Fruit fly (Drosophila melanogaster): ENCODE measurements around the gene Ance-3.

The Ance-3 gene

DNA sequence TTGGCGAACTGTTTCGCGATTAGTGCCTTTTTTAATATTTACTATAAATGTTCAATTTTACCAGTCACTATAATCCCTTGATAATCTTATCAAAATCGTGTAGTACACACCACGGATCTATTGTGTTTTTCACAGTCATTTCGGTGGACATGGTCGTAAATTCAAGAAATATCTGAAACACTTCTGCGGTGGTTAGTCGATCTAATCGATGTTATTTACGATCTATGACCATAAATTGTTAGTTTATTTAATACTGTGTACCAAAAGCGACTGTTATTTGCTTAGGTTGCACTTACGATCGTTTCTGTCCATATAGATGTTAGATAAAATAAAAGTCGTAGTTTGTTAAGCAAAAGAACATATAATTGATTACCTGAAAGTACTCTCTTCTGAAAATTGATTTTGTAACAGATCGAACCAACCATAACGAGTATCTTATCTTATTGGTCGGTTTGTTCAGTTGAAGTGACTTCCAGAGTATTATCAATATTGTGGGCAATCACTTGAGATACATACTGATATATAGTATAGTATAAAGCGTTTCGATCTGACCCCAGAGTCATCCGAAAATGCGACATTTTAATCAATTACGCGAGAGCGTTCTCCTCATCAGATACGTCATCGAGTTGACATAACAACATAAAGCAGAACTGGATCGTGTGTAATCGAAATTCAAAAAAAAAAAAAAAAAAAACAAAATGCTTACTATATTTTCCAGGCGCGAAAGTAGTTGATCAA, 8.5 kb upstream of the Ance-3 start (continued):
- TF ChIP-seq tna (GFP tag; IDR thresholded peaks at IDR 0.05; ENCODE audit: partially characterized antibody) = no peak
- no peak for TF ChIP-seq Meics (GFP tag; optimal IDR thresholded peaks at IDR 0.05)
- no peak for TF ChIP-seq ewg (GFP tag; optimal IDR thresholded peaks at IDR 0.05)
- TF ChIP-seq pb (GFP tag; optimal IDR thresholded peaks at IDR 0.05) = no peak
- no peak for TF ChIP-seq CG4424 (GFP tag; optimal IDR thresholded peaks at IDR 0.05)
- TF ChIP-seq Ets65A (GFP tag) = no peak
- no peak for TF ChIP-seq Sry-β (GFP tag; optimal IDR thresholded peaks at IDR 0.05)
- TF ChIP-seq CG2712 (tag; optimal IDR thresholded peaks at IDR 0.05) = no peak

DNA sequence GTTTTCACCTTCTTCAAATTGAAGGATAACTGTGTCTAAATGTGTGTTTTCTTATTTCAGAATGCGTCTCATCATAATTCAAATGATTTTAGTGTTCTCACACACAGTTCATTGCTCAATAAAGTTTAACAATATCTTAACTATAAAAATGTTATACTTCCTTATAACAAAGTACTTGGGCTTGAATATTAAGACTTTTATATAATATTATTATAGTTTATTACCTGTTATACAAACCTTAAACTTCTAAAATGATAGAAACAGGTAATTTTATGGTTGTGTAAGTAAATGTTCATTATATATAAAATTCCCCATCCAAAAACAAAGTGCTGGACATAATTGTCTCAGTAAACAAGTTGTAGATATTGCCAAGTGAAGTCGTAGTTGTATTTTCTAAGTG, 5.5 kb upstream of the Ance-3 start, which contains the start of gene Ance-2:
TSS of gene Ance-2 (plus strand) at position 301 of the 400 bp plus-strand sequence.
- TF ChIP-seq dysf (GFP tag; IDR thresholded peaks at IDR 0.05) (no peak), Six4 (GFP tag; optimal IDR thresholded peaks at IDR 0.05) (no peak)

DNA sequence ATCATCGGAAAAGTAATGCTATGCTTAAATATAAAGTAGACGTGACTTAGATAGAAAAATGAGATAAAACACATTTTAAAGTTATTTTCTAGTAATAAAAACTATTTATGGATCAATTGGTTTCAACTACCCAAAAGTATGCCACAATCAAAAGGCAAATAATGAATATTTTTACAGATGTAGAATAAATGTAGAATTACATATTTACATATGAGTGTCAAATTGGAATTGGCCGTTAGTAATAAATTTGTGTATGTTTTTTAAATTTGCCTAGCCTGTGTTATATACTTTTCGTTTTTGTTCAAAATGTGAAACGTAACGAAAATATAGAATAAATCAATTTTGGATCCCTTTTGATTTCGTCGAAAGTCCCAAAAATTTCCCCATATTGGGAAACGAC, 2.7 kb upstream of the Ance-3 start, which contains the start of gene Acyp:
TSS of gene Acyp (plus strand) at position 301 of the 400 bp plus-strand sequence.
- TF ChIP-seq CG14965 (GFP tag; optimal IDR thresholded peaks at IDR 0.05; ENCODE audit: borderline replicate concordance) (no peak), bbx (GFP tag; IDR thresholded peaks at IDR 0.05; ENCODE audit: partially characterized antibody) (peak; percentile 11; the same call in 1 of the 2 replicates), Bgb (GFP tag; IDR thresholded peaks at IDR 0.05; ENCODE audit: partially characterized antibody) (peak; percentile 54; the same call in 1 of the 2 replicates), stwl (tag; optimal IDR thresholded peaks at IDR 0.05) (peak; percentile 34), lov (optimal IDR thresholded peaks at IDR 0.05) (no peak), lov (GFP tag; IDR thresholded peaks at IDR 0.05) (no peak), pho (GFP tag; optimal IDR thresholded peaks at IDR 0.05) (no peak), Atf-2 (GFP tag; optimal IDR thresholded peaks at IDR 0.05) (no peak), h (optimal IDR thresholded peaks at IDR 0.05) (no peak), CG12769 (tag; optimal IDR thresholded peaks at IDR 0.05) (no peak), CG8089 (GFP tag; optimal IDR thresholded peaks at IDR 0.05) (no peak), amos (GFP tag; IDR thresholded peaks at IDR 0.05; ENCODE audit: partially characterized antibody) (peak; percentile 42; the same call in 1 of the 2 replicates), CG7745 (tag; optimal IDR thresholded peaks at IDR 0.05) (no peak), fd64A (GFP tag; optimal IDR thresholded peaks at IDR 0.05) (no peak), CG7271 (tag; optimal IDR thresholded peaks at IDR 0.05) (no peak), CG14860 (GFP tag; IDR thresholded peaks at IDR 0.05; ENCODE audit: partially characterized antibody) (peak; percentile 30; the same call in 1 of the 3 replicates), CG16813 (GFP tag; IDR thresholded peaks at IDR 0.05; ENCODE audit: partially characterized antibody) (peak; percentile 30; the same call in 1 of the 3 replicates), CG6854 (GFP tag; optimal IDR thresholded peaks at IDR 0.05) (no peak), CTCF (GFP tag; optimal IDR thresholded peaks at IDR 0.05) (peak; percentile 33), Meics (GFP tag; optimal IDR thresholded peaks at IDR 0.05) (no peak), CG4404 (GFP tag; IDR thresholded peaks at IDR 0.05) (no peak)

DNA sequence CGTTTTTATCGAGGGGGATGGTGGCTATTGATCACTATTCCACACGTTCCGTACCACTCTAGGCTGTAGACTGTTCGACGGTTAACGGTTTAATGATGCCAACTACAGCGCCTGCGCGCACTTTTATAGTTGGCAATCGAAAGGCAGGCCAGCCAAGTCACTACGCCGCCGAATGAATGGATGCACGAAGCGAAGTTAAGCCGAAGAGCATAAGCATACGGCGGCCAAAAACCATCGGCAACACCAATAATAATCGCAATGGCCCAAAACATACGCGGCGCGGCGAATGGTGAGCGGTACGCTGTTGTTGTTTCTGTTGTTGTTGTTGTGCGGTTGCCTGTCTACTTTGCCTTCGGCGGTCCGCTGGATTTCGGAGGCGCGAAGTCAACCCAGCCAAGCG, 8.9 kb downstream of the Ance-3 start, which contains the start of gene Vajk1:
TSS of gene Vajk1 (minus strand) at position 101 of the 400 bp plus-strand sequence.
- TF ChIP-seq CG4360 (GFP tag; IDR thresholded peaks at IDR 0.05) = peak; percentile 38; the same call in 1 of the 2 replicates
- 0 out of 2 replicates have a peak, but pooled peaks have one; percentile 21 for TF ChIP-seq CG3847 (GFP tag; IDR thresholded peaks at IDR 0.05)
- TF ChIP-seq Ets65A (GFP tag) = peak; percentile 68
- 0 out of 2 replicates have a peak, but pooled peaks have one; percentile 5 for TF ChIP-seq CG17612 (GFP tag; IDR thresholded peaks at IDR 0.05)
- no peak for TF ChIP-seq tio (GFP tag; optimal IDR thresholded peaks at IDR 0.05)

Measured in whole organism, embryonic.